Worm (Caenorhabditis elegans) whole organism, midembryonic: ENCODE measurements around the gene B0395.3.

Experiments
- T22C8.4 ChIP-seq: fragments of 200-800 bp; sonication (Bioruptor generic); IDR thresholded peaks from 2 replicates; pipeline ENCODE4 v1.3.6; 2022; ENCODE audit warnings: missing genetic modification characterization, missing compliant biosample characterization
- cog-1 ChIP-seq: sonication (generic microtip); optimal IDR thresholded peaks from 2 replicates; lab custom pipeline; 2016; ENCODE audit warnings: missing genetic modification characterization, missing compliant biosample characterization
- flt-1 ChIP-seq: fragments of 200-800 bp; sonication (Bioruptor generic); IDR thresholded peaks from 2 replicates; pipeline ENCODE4 v1.3.6; 2022; ENCODE audit warnings: missing genetic modification characterization, missing compliant biosample characterization

DNA sequence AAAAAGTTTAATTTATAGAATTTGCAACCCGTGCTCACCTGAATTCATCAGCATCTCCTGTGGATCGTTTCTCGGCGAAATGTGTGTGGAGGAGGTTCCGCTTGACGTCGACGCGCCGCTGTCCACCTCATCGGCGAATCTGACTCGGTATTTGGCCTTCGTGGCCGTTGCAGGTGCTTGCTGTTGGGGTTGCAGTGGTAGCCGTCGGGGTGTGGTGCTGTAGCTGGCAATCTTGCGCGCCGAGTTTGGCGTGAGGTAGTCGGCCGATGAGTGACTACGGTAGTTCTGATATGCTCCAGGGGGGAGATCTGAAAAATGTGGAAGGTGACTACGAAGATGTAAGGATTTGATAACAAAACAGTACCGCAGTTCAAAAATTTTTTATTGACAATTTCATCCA lies 47.3 kb downstream of the B0395.3 start:
- TF ChIP-seq T22C8.4 (GFP tag; lab: Robert Waterston, UW), result no peak
- no peak for TF ChIP-seq flt-1 (GFP tag; lab: Robert Waterston, UW)
- no peak for TF ChIP-seq cog-1 (tag; lab: Kevin White, UChicago)
